Fruit fly (Drosophila melanogaster) whole organism, wandering third instar larva: Measurements from ENCODE around the gene CG5853.
A peak's percentile ranks its signal among the peaks of the same experiment; 100 is the strongest.

Experiments
- Abd-B ChIP-seq: fragments of >200 bp; optimal IDR thresholded peaks from 2 replicates; lab custom pipeline; 2017; ENCODE audit warnings: missing biosample characterization, missing genetic modification characterization
- CG32264 ChIP-seq: fragments of 200-800 bp; sonication (Bioruptor generic); optimal IDR thresholded peaks from 2 replicates; lab custom pipeline; 2016; ENCODE audit warnings: missing biosample characterization, missing genetic modification characterization
- HLH106 ChIP-seq: fragments of 200-800 bp; optimal IDR thresholded peaks from 3 replicates; lab custom pipeline; 2019; ENCODE audit warnings: missing biosample characterization, mild to moderate bottlenecking, missing genetic modification characterization, moderate library complexity
- Myc ChIP-seq: fragments of >200 bp; optimal IDR thresholded peaks from 2 replicates; lab custom pipeline; 2017
- Sp1 ChIP-seq: fragments of 200-800 bp; sonication (Bioruptor generic); optimal IDR thresholded peaks from 3 replicates; lab custom pipeline; 2019; ENCODE audit warnings: missing biosample characterization, mild to moderate bottlenecking, missing genetic modification characterization, moderate library complexity
- Vsx2 ChIP-seq: fragments of 200-300, 225-300 bp; sonication (Bioruptor generic); optimal IDR thresholded peaks from 2 replicates; lab custom pipeline; 2018; ENCODE audit warnings: missing biosample characterization, missing genetic modification characterization; ENCODE audit not compliant: partially characterized antibody
- brk ChIP-seq: fragments of 200-800 bp; sonication (Bioruptor generic); optimal IDR thresholded peaks from 2 replicates; lab custom pipeline; 2016; ENCODE audit warnings: missing biosample characterization, mild to moderate bottlenecking, missing genetic modification characterization
- fru ChIP-seq: fragments of 200-800 bp; sonication (Bioruptor generic); optimal IDR thresholded peaks from 3 replicates; lab custom pipeline; 2016; ENCODE audit warnings: missing biosample characterization, mild to moderate bottlenecking, missing genetic modification characterization
- pan ChIP-seq: fragments of >200 bp; optimal IDR thresholded peaks from 2 replicates; lab custom pipeline; 2017
- rgr ChIP-seq: fragments of 200-800 bp; sonication (Bioruptor generic); optimal IDR thresholded peaks from 3 replicates; lab custom pipeline; 2016; ENCODE audit warnings: missing biosample characterization, mild to moderate bottlenecking, missing genetic modification characterization
- woc ChIP-seq: sonication (Bioruptor generic); optimal IDR thresholded peaks from 2 replicates; lab custom pipeline; 2016; ENCODE audit warnings: missing biosample characterization, mild to moderate bottlenecking, missing genetic modification characterization

Gene CG5853

dm6 chr2L:9894193-9894592 lies 53.3 kb downstream of the CG5853 start:
- TF ChIP-seq Vsx2 (GFP tag; lab: Kevin White, UChicago) (no peak), woc (GFP tag; lab: Kevin White, UChicago) (no peak), brk (GFP tag; lab: Kevin White, UChicago) (no peak), rgr (GFP tag; lab: Kevin White, UChicago) (peak; percentile 49)
- TF ChIP-seq, all 38 proteins: peak for 1

- no peak for TF ChIP-seq HLH106
- peak; percentile 0 for TF ChIP-seq rgr (GFP tag; lab: Kevin White, UChicago)
- no peak for TF ChIP-seq fru (GFP tag; lab: Kevin White, UChicago)
- no peak for TF ChIP-seq Sp1 (GFP tag; lab: Kevin White, UChicago)
- no peak for TF ChIP-seq pan (lab: Kevin White, UChicago)
- TF ChIP-seq Abd-B (GFP tag; lab: Kevin White, UChicago): no peak
- TF ChIP-seq Myc: peak; percentile 5
- TF ChIP-seq CG32264 (GFP tag; lab: Kevin White, UChicago): no peak
These were observed 54.3 kb downstream of the CG5853 start, which contains the start of gene mtDNA-helicase for dm6 chr2L:9893183-9893582. Gene mtDNA-helicase, minus strand, starts transcription at chr2L:9893446.
